Worm (Caenorhabditis elegans): ENCODE measurements around the gene C54G10.1.

ce11 chrV:14594103-14594502, 46.8 kb upstream of the C54G10.1 start:
- TF ChIP-seq ztf-7 (tag; optimal IDR thresholded peaks at IDR 0.05) (no peak), skn-1 (tag; optimal IDR thresholded peaks at IDR 0.05) (no peak), ama-1 (optimal IDR thresholded peaks at IDR 0.05) (no peak), nhr-11 (tag; optimal IDR thresholded peaks at IDR 0.05) (no peak), madf-9 (GFP tag; conservative IDR thresholded peaks at IDR 0.05) (no peak), T26A8.4 (GFP tag; IDR thresholded peaks at IDR 0.05) (no peak), aha-1 (tag) (no peak), ceh-44 (GFP tag; IDR thresholded peaks at IDR 0.05) (no peak), lin-15B (tag; optimal IDR thresholded peaks at IDR 0.05) (no peak), sdz-12 (GFP tag; optimal IDR thresholded peaks at IDR 0.05) (no peak), ceh-82 (tag; optimal IDR thresholded peaks at IDR 0.05) (no peak)
